Worm (Caenorhabditis elegans) whole organism, L3 larva: ENCODE data around the gene lys-1.

Experiments
- R02D3.7 ChIP-seq: fragments of 150-350 bp; optimal IDR thresholded peaks from 2 replicates; lab custom pipeline; 2014; ENCODE audit warnings: missing biosample characterization, missing genetic modification characterization
- ama-1 ChIP-seq: fragments of 150-350 bp; optimal IDR thresholded peaks from 2 replicates; lab custom pipeline; 2018
- ceh-16 ChIP-seq: sonication (generic microtip); optimal IDR thresholded peaks from 2 replicates; lab custom pipeline; 2017; ENCODE audit warnings: missing biosample characterization, missing genetic modification characterization
- ceh-82 ChIP-seq: fragments of 150-350 bp; optimal IDR thresholded peaks from 2 replicates; lab custom pipeline; 2014; ENCODE audit warnings: missing biosample characterization, missing genetic modification characterization
- egl-27 ChIP-seq: sonication (generic microtip); optimal IDR thresholded peaks from 4 replicates; lab custom pipeline; 2017; ENCODE audit warnings: missing biosample characterization, missing genetic modification reagents, missing genetic modification characterization
- elt-1 ChIP-seq: fragments of 150-350 bp; optimal IDR thresholded peaks from 2 replicates; lab custom pipeline; 2014; ENCODE audit warnings: missing biosample characterization, missing genetic modification characterization
- elt-2 ChIP-seq: sonication (generic microtip); optimal IDR thresholded peaks from 2 replicates; lab custom pipeline; 2016; ENCODE audit warnings: missing genetic modification reagents, mild to moderate bottlenecking, missing genetic modification characterization, missing compliant biosample characterization
- elt-3 ChIP-seq, 3 experiments: fragments of 150-350 bp in 1 of 3; sonication (generic microtip) in 2 of 3; optimal IDR thresholded peaks; 2 replicates in 2 of 3; 4 replicates in 1 of 3; lab custom pipeline; 2014 to 2017; ENCODE audit warnings: missing biosample characterization in 3 of 3, missing genetic modification characterization in 3 of 3
- eor-1 ChIP-seq, 2 experiments: fragments of 150-350 bp; optimal IDR thresholded peaks; 2 replicates each; lab custom pipeline; 2014 to 2018; ENCODE audit warnings: missing biosample characterization in 2 of 2, missing genetic modification characterization in 2 of 2
- fkh-10 ChIP-seq: sonication (generic microtip); optimal IDR thresholded peaks from 2 replicates; lab custom pipeline; 2017; ENCODE audit warnings: missing biosample characterization, missing genetic modification reagents, missing genetic modification characterization
- fos-1 ChIP-seq: fragments of 150-350 bp; optimal IDR thresholded peaks from 2 replicates; lab custom pipeline; 2014; ENCODE audit warnings: missing biosample characterization, missing genetic modification characterization
- hmg-11 ChIP-seq: sonication (generic microtip); optimal IDR thresholded peaks from 2 replicates; lab custom pipeline; 2016; ENCODE audit warnings: missing genetic modification characterization, missing compliant biosample characterization
- lin-15B ChIP-seq: fragments of 150-350 bp; optimal IDR thresholded peaks from 2 replicates; lab custom pipeline; 2014; ENCODE audit warnings: missing biosample characterization, missing genetic modification characterization
- lin-39 ChIP-seq: fragments of 150-350 bp; optimal IDR thresholded peaks from 2 replicates; lab custom pipeline; 2018; ENCODE audit warnings: missing biosample characterization, missing genetic modification reagents, missing genetic modification characterization
- lsy-12 ChIP-seq: sonication (generic microtip); optimal IDR thresholded peaks from 2 replicates; lab custom pipeline; 2016; ENCODE audit warnings: mild to moderate bottlenecking, missing genetic modification characterization, missing compliant biosample characterization
- mdl-1 ChIP-seq: fragments of 150-350 bp; optimal IDR thresholded peaks from 2 replicates; lab custom pipeline; 2014; ENCODE audit warnings: missing biosample characterization, missing genetic modification characterization
- nfya-1 ChIP-seq: sonication (generic microtip); optimal IDR thresholded peaks from 2 replicates; lab custom pipeline; 2017; ENCODE audit warnings: missing genetic modification characterization, mild to moderate bottlenecking, missing compliant biosample characterization, antibody characterized with exemption, moderate library complexity; ENCODE audit not compliant: insufficient read depth
- nhr-12 ChIP-seq: fragments of 150-350 bp; optimal IDR thresholded peaks from 2 replicates; lab custom pipeline; 2014; ENCODE audit warnings: missing biosample characterization, missing genetic modification characterization
- nhr-23 ChIP-seq: fragments of 150-350 bp; optimal IDR thresholded peaks from 2 replicates; lab custom pipeline; 2014; ENCODE audit warnings: missing biosample characterization, missing genetic modification reagents, missing genetic modification characterization
- nhr-237 ChIP-seq: fragments of 150-350 bp; optimal IDR thresholded peaks from 2 replicates; lab custom pipeline; 2014; ENCODE audit warnings: missing biosample characterization, missing genetic modification characterization
- nhr-25 ChIP-seq: sonication (generic microtip); optimal IDR thresholded peaks from 2 replicates; lab custom pipeline; 2017; ENCODE audit warnings: missing biosample characterization, missing genetic modification characterization
- nhr-28 ChIP-seq: fragments of 150-350 bp; optimal IDR thresholded peaks from 2 replicates; lab custom pipeline; 2014; ENCODE audit warnings: missing biosample characterization, missing genetic modification characterization
- nhr-43 ChIP-seq: sonication (generic microtip); optimal IDR thresholded peaks from 2 replicates; lab custom pipeline; 2016; ENCODE audit warnings: mild to moderate bottlenecking, missing genetic modification characterization, missing compliant biosample characterization; ENCODE audit not compliant: poor library complexity, severe bottlenecking
- nhr-76 ChIP-seq: fragments of 150-350 bp; sonication (generic microtip); optimal IDR thresholded peaks from 5 replicates; lab custom pipeline; 2014; ENCODE audit warnings: missing biosample characterization, missing genetic modification characterization
- nhr-77 ChIP-seq: fragments of 150-350 bp; optimal IDR thresholded peaks from 2 replicates; lab custom pipeline; 2014; ENCODE audit warnings: missing biosample characterization, missing genetic modification characterization
- pha-4 ChIP-seq: fragments of 150-350 bp; optimal IDR thresholded peaks from 2 replicates; lab custom pipeline; 2014; ENCODE audit warnings: missing biosample characterization, missing genetic modification reagents, missing genetic modification characterization
- pqm-1 ChIP-seq: fragments of 150-350 bp; optimal IDR thresholded peaks from 2 replicates; lab custom pipeline; 2017; ENCODE audit warnings: missing biosample characterization, missing genetic modification characterization, inconsistent platforms
- sea-2 ChIP-seq: fragments of 150-350 bp; sonication (generic microtip); optimal IDR thresholded peaks from 4 replicates; lab custom pipeline; 2014; ENCODE audit warnings: missing biosample characterization, missing genetic modification reagents, missing genetic modification characterization
- skn-1 ChIP-seq: fragments of 150-350 bp; optimal IDR thresholded peaks from 2 replicates; lab custom pipeline; 2014; ENCODE audit warnings: missing biosample characterization, missing genetic modification characterization
- tbx-2 ChIP-seq: sonication (generic microtip); optimal IDR thresholded peaks from 2 replicates; lab custom pipeline; 2016; ENCODE audit warnings: mild to moderate bottlenecking, missing genetic modification characterization, missing compliant biosample characterization
- unc-39 ChIP-seq: sonication (generic microtip); optimal IDR thresholded peaks from 4 replicates; lab custom pipeline; 2017; ENCODE audit warnings: missing biosample characterization, missing genetic modification characterization
- unc-62 ChIP-seq: fragments of 150-350 bp; sonication (generic microtip); optimal IDR thresholded peaks from 4 replicates; lab custom pipeline; 2014; ENCODE audit warnings: missing biosample characterization, missing genetic modification reagents, missing genetic modification characterization
- zag-1 ChIP-seq: fragments of 150-350 bp; optimal IDR thresholded peaks from 2 replicates; lab custom pipeline; 2014; ENCODE audit warnings: missing biosample characterization, missing genetic modification characterization
- ztf-11 ChIP-seq: fragments of 150-350 bp; optimal IDR thresholded peaks from 2 replicates; lab custom pipeline; 2014; ENCODE audit warnings: missing biosample characterization, missing genetic modification characterization
- ztf-4 ChIP-seq: fragments of 150-350 bp; optimal IDR thresholded peaks from 2 replicates; lab custom pipeline; 2014; ENCODE audit warnings: missing biosample characterization, missing genetic modification characterization

The lys-1 gene

ce11 chrV:10317294-10317693 lies 39.6 kb downstream of the lys-1 start, which contains the start of gene asps-1:
Gene asps-1 (minus strand): TSS chrV:10317394.
- TF ChIP-seq skn-1 (tag; lab: Kevin White, UChicago) (no peak), sea-2 (GFP tag; lab: Kevin White, UChicago) (no peak), elt-3 (tag; optimal IDR thresholded peaks at IDR 0.05; lab: Kevin White, UChicago) (no peak)

DNA sequence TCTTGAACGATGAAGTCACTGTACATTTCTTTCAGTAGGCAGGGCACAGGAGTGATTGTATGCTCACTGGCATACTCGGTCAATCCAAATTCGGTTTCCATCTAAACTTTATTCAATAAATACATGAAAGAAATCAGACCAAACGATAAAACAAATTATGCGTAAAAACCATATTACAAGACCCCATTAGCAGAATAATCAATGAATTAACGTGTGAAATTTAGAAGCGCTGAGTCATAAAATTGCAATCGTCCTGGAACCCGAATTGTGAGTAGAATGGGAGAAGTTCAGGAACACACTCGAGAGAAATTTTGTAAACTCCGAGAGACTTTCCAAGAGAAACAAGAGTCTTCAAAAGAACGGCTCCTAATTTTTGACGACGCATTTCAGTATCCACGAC lies 41.7 kb downstream of the lys-1 start, which contains the start of gene B0024.11:
TSS of gene B0024.11 (minus strand) at position 101 of the 400 bp plus-strand sequence.
- no peak for TF ChIP-seq fos-1
- no peak for TF ChIP-seq unc-39 (tag; lab: Kevin White, UChicago)
- no peak for TF ChIP-seq ztf-4 (tag; lab: Kevin White, UChicago)
- TF ChIP-seq R02D3.7 = no peak
- TF ChIP-seq nhr-43 = no peak
- TF ChIP-seq lsy-12 (tag; lab: Kevin White, UChicago) = no peak
- no peak for TF ChIP-seq unc-62 (GFP tag; lab: Kevin White, UChicago)
- TF ChIP-seq nhr-76 (tag; lab: Kevin White, UChicago) = no peak
- TF ChIP-seq pqm-1 = no peak
- no peak for TF ChIP-seq skn-1 (tag; lab: Kevin White, UChicago)
- no peak for TF ChIP-seq nhr-25 (tag; lab: Kevin White, UChicago)
- TF ChIP-seq elt-3 (tag; optimal IDR thresholded peaks at IDR 0.05; lab: Kevin White, UChicago) = no peak
- TF ChIP-seq nfya-1 = no peak

DNA sequence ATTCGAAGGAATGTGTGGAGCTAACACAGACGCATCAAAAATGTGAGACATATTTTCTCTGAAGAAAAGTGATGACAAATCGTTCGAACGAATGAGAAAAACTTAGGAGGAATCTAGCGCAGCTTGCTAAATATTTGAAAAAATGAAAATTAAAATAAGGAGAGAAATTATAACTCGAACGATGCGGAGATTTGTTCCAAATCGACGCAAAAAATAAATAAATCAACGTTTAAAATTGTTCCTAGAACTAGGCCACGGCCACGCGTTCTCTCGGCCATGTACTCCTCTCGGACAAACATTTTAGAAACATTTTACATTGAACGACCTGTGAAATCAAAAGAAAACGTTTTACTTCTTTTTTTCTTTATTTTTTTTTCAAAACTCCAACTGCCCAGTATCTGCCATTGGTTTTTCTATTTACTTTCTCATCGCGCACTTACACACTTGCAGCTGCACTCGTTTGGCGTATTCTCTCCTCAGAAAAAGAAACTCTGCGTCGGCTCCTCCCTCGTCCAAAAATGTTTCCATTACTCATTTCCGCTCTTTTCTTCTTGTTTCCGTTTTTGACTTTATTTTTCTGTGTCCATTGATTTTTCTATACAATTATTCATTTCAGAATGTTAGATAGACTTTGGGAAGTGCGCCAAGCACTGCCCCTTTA lies 42.5 kb downstream of the lys-1 start, which contains the start of the genes gna-1 and B0024.13:
TSS of gene gna-1 (minus strand) at position 51 of the 661 bp plus-strand sequence.
TSS of gene B0024.13 (plus strand) at position 611 of the 661 bp plus-strand sequence.
- TF ChIP-seq elt-1 (tag; lab: Kevin White, UChicago) (no peak), mdl-1 (tag; lab: Kevin White, UChicago) (no peak), nhr-237 (no peak), ztf-4 (tag; lab: Kevin White, UChicago) (no peak), eor-1 (tag; optimal IDR thresholded peaks at IDR 0.05; lab: Kevin White, UChicago) (no peak), ama-1 (lab: Kevin White, UChicago) (no peak), unc-39 (tag; lab: Kevin White, UChicago) (no peak), ceh-16 (no peak), lin-15B (peak; percentile 68), elt-2 (tag; lab: Kevin White, UChicago) (peak; percentile 1), hmg-11 (tag; lab: Kevin White, UChicago) (peak; percentile 17), nhr-43 (peak; percentile 78), lin-39 (peak; percentile 56), nhr-23 (tag; lab: Kevin White, UChicago) (peak; percentile 79), zag-1 (tag; lab: Kevin White, UChicago) (no peak), nhr-28 (tag; lab: Kevin White, UChicago) (no peak), tbx-2 (tag; lab: Kevin White, UChicago) (no peak), lsy-12 (tag; lab: Kevin White, UChicago) (peak; percentile 10), nhr-25 (tag; lab: Kevin White, UChicago) (no peak), pha-4 (peak; percentile 72), R02D3.7 (no peak)

DNA sequence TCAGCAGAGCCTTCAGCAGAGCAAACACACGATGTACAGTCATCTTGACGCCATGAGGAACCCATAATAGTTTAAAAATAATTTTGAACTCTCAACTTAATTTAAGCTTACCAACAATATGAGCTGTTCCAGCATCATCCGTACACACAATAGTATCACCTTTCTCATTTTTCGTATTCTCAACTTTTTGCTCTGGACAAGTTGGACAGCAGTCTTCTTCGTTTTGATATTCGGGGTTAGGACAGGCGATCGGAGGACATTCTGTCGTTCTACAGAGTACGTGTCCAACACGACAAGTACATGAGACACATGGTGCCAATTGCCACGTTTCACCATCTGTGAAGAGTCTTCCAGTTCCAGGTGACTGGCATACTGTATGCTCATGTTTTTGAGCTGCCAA lies 45.8 kb downstream of the lys-1 start:
- TF ChIP-seq mdl-1 (tag; lab: Kevin White, UChicago) (no peak), unc-39 (tag; lab: Kevin White, UChicago) (no peak), ztf-11 (tag; lab: Kevin White, UChicago) (no peak), elt-3 (tag; optimal IDR thresholded peaks at IDR 0.05; lab: Kevin White, UChicago) (no peak), unc-62 (GFP tag; lab: Kevin White, UChicago) (no peak), hmg-11 (tag; lab: Kevin White, UChicago) (no peak), fkh-10 (GFP tag; lab: Kevin White, UChicago) (no peak), nhr-12 (no peak), nhr-77 (tag; lab: Kevin White, UChicago) (no peak), R02D3.7 (no peak), ceh-82 (tag; lab: Kevin White, UChicago) (no peak), egl-27 (tag; lab: Kevin White, UChicago) (no peak)
